Fruit fly (Drosophila melanogaster) whole organism, prepupa: Measurements from ENCODE around the gene CG33107.

Experiments
- CG10631 ChIP-seq: fragments of 200-800 bp; sonication (Bioruptor generic); optimal IDR thresholded peaks from 2 replicates; lab custom pipeline; 2016; ENCODE audit warnings: missing biosample characterization, missing genetic modification characterization
- CG10669 ChIP-seq: fragments of 200-800 bp; sonication (Bioruptor generic); optimal IDR thresholded peaks from 3 replicates; lab custom pipeline; 2018; ENCODE audit warnings: missing biosample characterization, mild to moderate bottlenecking, missing genetic modification characterization, moderate library complexity
- CG11294 ChIP-seq: fragments of 200-800 bp; sonication (Bioruptor generic); IDR thresholded peaks from 2 replicates; pipeline ENCODE4 v1.3.6; 2022; ENCODE audit warnings: missing biosample characterization, missing genetic modification characterization
- CG11762 ChIP-seq: fragments of 200-800 bp; sonication (Bioruptor generic); optimal IDR thresholded peaks from 3 replicates; lab custom pipeline; 2016; ENCODE audit warnings: missing biosample characterization, missing genetic modification characterization; ENCODE audit not compliant: insufficient read depth
- CG11902 ChIP-seq: fragments of 200-800 bp; sonication (Bioruptor generic); optimal IDR thresholded peaks from 3 replicates; lab custom pipeline; 2016; ENCODE audit warnings: missing biosample characterization, missing genetic modification characterization
- CG15336 ChIP-seq: fragments of 200-800 bp; sonication (Bioruptor generic); IDR thresholded peaks from 2 replicates; pipeline ENCODE4 v1.3.6; 2022; ENCODE audit warnings: missing biosample characterization, missing genetic modification characterization
- CG1621 ChIP-seq: fragments of 200-800 bp; sonication (Bioruptor generic); optimal IDR thresholded peaks from 3 replicates; lab custom pipeline; 2018; ENCODE audit warnings: missing biosample characterization, mild to moderate bottlenecking, missing genetic modification characterization
- CG16779 ChIP-seq: fragments of 200-800 bp; sonication (Bioruptor generic); optimal IDR thresholded peaks from 3 replicates; lab custom pipeline; 2017; ENCODE audit warnings: missing biosample characterization, mild to moderate bottlenecking, missing genetic modification characterization
- CG3032 ChIP-seq: fragments of 200-800 bp; optimal IDR thresholded peaks from 2 replicates; lab custom pipeline; 2019; ENCODE audit warnings: missing biosample characterization, mild to moderate bottlenecking, missing genetic modification characterization, moderate library complexity
- CG31627 ChIP-seq: fragments of 200-800 bp; sonication (Bioruptor generic); optimal IDR thresholded peaks from 3 replicates; lab custom pipeline; 2016; ENCODE audit warnings: missing biosample characterization, missing genetic modification characterization
- CG32006 ChIP-seq: fragments of 200-800 bp; sonication (Bioruptor generic); optimal IDR thresholded peaks from 3 replicates; lab custom pipeline; 2017; ENCODE audit warnings: missing biosample characterization, mild to moderate bottlenecking, missing genetic modification characterization
- CG34406 ChIP-seq: fragments of 200-800 bp; sonication (Bioruptor generic); optimal IDR thresholded peaks from 3 replicates; lab custom pipeline; 2016; ENCODE audit warnings: missing biosample characterization, missing genetic modification characterization
- CG3919 ChIP-seq: fragments of 200-800 bp; sonication (Bioruptor generic); optimal IDR thresholded peaks from 3 replicates; lab custom pipeline; 2016; ENCODE audit warnings: missing biosample characterization, missing genetic modification characterization
- CG4318 ChIP-seq: fragments of 200-800 bp; sonication (Bioruptor generic); optimal IDR thresholded peaks from 3 replicates; lab custom pipeline; 2017; ENCODE audit warnings: missing biosample characterization, mild to moderate bottlenecking, missing genetic modification characterization
- CG6276 ChIP-seq: fragments of 200-800 bp; sonication (Bioruptor generic); optimal IDR thresholded peaks from 2 replicates; lab custom pipeline; 2017; ENCODE audit warnings: missing biosample characterization, mild to moderate bottlenecking, missing genetic modification characterization
- CG6792 ChIP-seq: fragments of 200-800 bp; sonication (Bioruptor generic); optimal IDR thresholded peaks from 3 replicates; lab custom pipeline; 2016; ENCODE audit warnings: missing biosample characterization, missing genetic modification characterization
- CG6808 ChIP-seq: fragments of 200-800 bp; sonication (Bioruptor generic); optimal IDR thresholded peaks from 3 replicates; lab custom pipeline; 2017; ENCODE audit warnings: missing biosample characterization, missing genetic modification characterization, mild to moderate bottlenecking, moderate library complexity, missing genetic modification reagents
- CG6854 ChIP-seq: fragments of 200-800 bp; sonication (Bioruptor generic); optimal IDR thresholded peaks from 2 replicates; lab custom pipeline; 2017; ENCODE audit warnings: missing biosample characterization, mild to moderate bottlenecking, missing genetic modification characterization
- CG8319 ChIP-seq: fragments of 200-800 bp; sonication (Bioruptor generic); optimal IDR thresholded peaks from 3 replicates; lab custom pipeline; 2016; ENCODE audit warnings: missing biosample characterization, missing genetic modification characterization
- CG8632 ChIP-seq: fragments of 200-800 bp; sonication (Bioruptor generic); optimal IDR thresholded peaks from 3 replicates; lab custom pipeline; 2016; ENCODE audit warnings: missing biosample characterization, missing genetic modification characterization
- CG9139 ChIP-seq: fragments of 200-800 bp; sonication (Bioruptor generic); optimal IDR thresholded peaks from 3 replicates; lab custom pipeline; 2017; ENCODE audit warnings: missing biosample characterization, mild to moderate bottlenecking, missing genetic modification characterization
- Eip75B ChIP-seq: fragments of 200-800 bp; sonication (Bioruptor generic); optimal IDR thresholded peaks from 3 replicates; lab custom pipeline; 2016; ENCODE audit warnings: missing biosample characterization, missing genetic modification characterization
- Eip78C ChIP-seq: fragments of 200-800 bp; sonication (Bioruptor generic); peaks from one replicate; lab custom pipeline; 2016; ENCODE audit warnings: missing biosample characterization, missing genetic modification characterization
- Ets21C ChIP-seq: fragments of 200-800 bp; sonication (Bioruptor generic); optimal IDR thresholded peaks from 3 replicates; lab custom pipeline; 2016; ENCODE audit warnings: missing biosample characterization, missing genetic modification characterization
- Gug ChIP-seq: fragments of 200-800 bp; sonication (Bioruptor generic); IDR thresholded peaks from 2 replicates; pipeline ENCODE4 v1.3.6; 2022; ENCODE audit warnings: missing biosample characterization, missing genetic modification characterization
- Hr4 ChIP-seq: fragments of 200-800 bp; sonication (Bioruptor generic); optimal IDR thresholded peaks from 3 replicates; lab custom pipeline; 2016; ENCODE audit warnings: missing biosample characterization, missing genetic modification characterization
- Lpt ChIP-seq: fragments of 200-800 bp; sonication (Bioruptor generic); optimal IDR thresholded peaks from 3 replicates; lab custom pipeline; 2016; ENCODE audit warnings: missing biosample characterization, missing genetic modification characterization
- Met ChIP-seq: fragments of 200-800 bp; sonication (Bioruptor generic); optimal IDR thresholded peaks from 3 replicates; lab custom pipeline; 2016; ENCODE audit warnings: missing biosample characterization, missing genetic modification characterization
- OdsH ChIP-seq: fragments of 200-800 bp; sonication (Bioruptor generic); optimal IDR thresholded peaks from 3 replicates; lab custom pipeline; 2016; ENCODE audit warnings: missing biosample characterization, missing genetic modification characterization
- Smox ChIP-seq: fragments of 200-800 bp; sonication (Bioruptor generic); optimal IDR thresholded peaks from 3 replicates; lab custom pipeline; 2016; ENCODE audit warnings: missing biosample characterization, missing genetic modification characterization
- Sox102F ChIP-seq: fragments of 200-800 bp; sonication (Bioruptor generic); optimal IDR thresholded peaks from 2 replicates; lab custom pipeline; 2016; ENCODE audit warnings: missing biosample characterization, mild to moderate bottlenecking, missing genetic modification characterization
- Sox14 ChIP-seq: fragments of 200-800 bp; sonication (Bioruptor generic); optimal IDR thresholded peaks from 3 replicates; lab custom pipeline; 2016; ENCODE audit warnings: missing biosample characterization, missing genetic modification characterization
- Sox15 ChIP-seq: fragments of 200-800 bp; sonication (Bioruptor generic); optimal IDR thresholded peaks from 3 replicates; lab custom pipeline; 2016; ENCODE audit warnings: missing biosample characterization, missing genetic modification characterization
- achi ChIP-seq: fragments of 200-800 bp; sonication (Bioruptor generic); optimal IDR thresholded peaks from 3 replicates; lab custom pipeline; 2016; ENCODE audit warnings: missing biosample characterization, missing genetic modification characterization
- acj6 ChIP-seq: fragments of 200-800 bp; sonication (Bioruptor generic); optimal IDR thresholded peaks from 3 replicates; lab custom pipeline; 2016; ENCODE audit warnings: missing biosample characterization, missing genetic modification characterization
- dsx ChIP-seq: fragments of 200-800 bp; optimal IDR thresholded peaks from 3 replicates; lab custom pipeline; 2019; ENCODE audit warnings: missing biosample characterization, mild to moderate bottlenecking, missing genetic modification characterization, moderate library complexity; ENCODE audit not compliant: poor library complexity, severe bottlenecking
- eg ChIP-seq: fragments of 200-800 bp; sonication (Bioruptor generic); IDR thresholded peaks from 3 replicates; pipeline ENCODE4 v1.3.6; 2022; ENCODE audit warnings: missing biosample characterization, missing genetic modification characterization
- esn ChIP-seq: fragments of 200-800 bp; sonication (Bioruptor generic); optimal IDR thresholded peaks from 2 replicates; lab custom pipeline; 2016; ENCODE audit warnings: missing biosample characterization, mild to moderate bottlenecking, missing genetic modification characterization, moderate library complexity
- fd59A ChIP-seq: fragments of 200-800 bp; sonication (Bioruptor generic); optimal IDR thresholded peaks from 2 replicates; lab custom pipeline; 2017; ENCODE audit warnings: missing biosample characterization, mild to moderate bottlenecking, missing genetic modification characterization, missing genetic modification reagents
- fd85E ChIP-seq: fragments of 200-800 bp; sonication (Bioruptor generic); optimal IDR thresholded peaks from 3 replicates; lab custom pipeline; 2016; ENCODE audit warnings: missing biosample characterization, missing genetic modification characterization
- fkh ChIP-seq: fragments of 200-800 bp; sonication (Bioruptor generic); optimal IDR thresholded peaks from 3 replicates; lab custom pipeline; 2017; ENCODE audit warnings: missing biosample characterization, mild to moderate bottlenecking, missing genetic modification characterization, moderate library complexity
- lz ChIP-seq: fragments of 200-800 bp; sonication (Bioruptor generic); optimal IDR thresholded peaks from 3 replicates; lab custom pipeline; 2016; ENCODE audit warnings: missing biosample characterization, missing genetic modification characterization
- pdm3 ChIP-seq: fragments of 200-800 bp; sonication (Bioruptor generic); optimal IDR thresholded peaks from 3 replicates; lab custom pipeline; 2016; ENCODE audit warnings: missing biosample characterization, missing genetic modification characterization
- spab ChIP-seq: fragments of 200-800 bp; sonication (Bioruptor generic); optimal IDR thresholded peaks from 2 replicates; lab custom pipeline; 2017; ENCODE audit warnings: missing biosample characterization, mild to moderate bottlenecking, missing genetic modification characterization, missing genetic modification reagents
- ss ChIP-seq, 2 experiments: fragments of 200-800 bp; sonication (Bioruptor generic); optimal IDR thresholded peaks; 2 replicates in 1 of 2; 3 replicates in 1 of 2; lab custom pipeline; 2017 to 2018; ENCODE audit warnings: mild to moderate bottlenecking in 2 of 2, missing biosample characterization in 2 of 2, missing genetic modification characterization in 2 of 2, moderate library complexity in 1 of 2
- svp ChIP-seq: fragments of 200-800 bp; sonication (Bioruptor generic); peaks from one replicate; lab custom pipeline; 2016; ENCODE audit warnings: missing biosample characterization, missing genetic modification characterization
- topi ChIP-seq: fragments of 200-800 bp; sonication (Bioruptor generic); optimal IDR thresholded peaks from 3 replicates; lab custom pipeline; 2016; ENCODE audit warnings: missing biosample characterization, missing genetic modification characterization

CG33107 gene

DNA sequence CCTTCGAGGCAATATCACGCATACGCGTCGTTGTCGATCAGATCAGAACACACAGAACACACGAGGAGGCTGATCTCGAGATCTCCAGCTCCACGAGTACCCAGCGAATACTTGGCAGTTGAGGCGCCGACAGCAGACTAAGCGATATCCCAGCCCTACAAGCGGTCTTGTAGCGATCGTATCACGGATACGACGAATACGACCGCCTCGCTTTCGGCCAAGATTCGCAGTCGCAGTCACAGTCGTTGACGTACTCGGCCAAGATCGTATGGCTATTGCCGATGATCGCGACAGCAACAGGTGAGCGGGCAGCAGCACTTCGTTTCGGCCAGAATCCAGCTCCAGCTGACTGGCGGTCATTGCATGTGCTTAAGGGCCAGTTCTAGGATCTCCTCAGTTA lies 44.8 kb downstream of the CG33107 start, which contains the start of gene CG5326 (continued):
- TF ChIP-seq CG8632 (GFP tag; lab: Kevin White, UChicago) (no peak), CG16779 (tag; lab: Kevin White, UChicago) (no peak), Hr4 (GFP tag; lab: Kevin White, UChicago) (no peak), CG8319 (GFP tag; lab: Kevin White, UChicago) (no peak), Sox15 (no peak), lz (GFP tag; lab: Kevin White, UChicago) (no peak), CG6854 (peak; percentile 12), fkh (GFP tag; lab: Kevin White, UChicago) (no peak), fd59A (GFP tag; lab: Kevin White, UChicago) (no peak), dsx (GFP tag; lab: Kevin White, UChicago) (peak; percentile 56), Smox (GFP tag; lab: Kevin White, UChicago) (no peak), Lpt (GFP tag; lab: Kevin White, UChicago) (no peak), Eip78C (GFP tag; lab: Kevin White, UChicago) (peak; percentile 24), CG10669 (GFP tag; lab: Kevin White, UChicago) (no peak), CG11902 (GFP tag; lab: Kevin White, UChicago) (no peak), CG1621 (tag; lab: Kevin White, UChicago) (peak; percentile 58), CG15336 (GFP tag; lab: Robert Waterston, UW) (no peak), CG9139 (peak; percentile 46), CG32006 (GFP tag; lab: Kevin White, UChicago) (no peak), OdsH (no peak), CG4318 (GFP tag; lab: Kevin White, UChicago) (no peak), CG31627 (GFP tag; lab: Kevin White, UChicago) (no peak)

dm6 chr3R:22538877-22539276 lies 45.6 kb downstream of the CG33107 start:
- TF ChIP-seq Eip78C (GFP tag; lab: Kevin White, UChicago) (peak; percentile 82), Hr4 (GFP tag; lab: Kevin White, UChicago) (no peak), topi (GFP tag; lab: Kevin White, UChicago) (peak; percentile 41), CG15336 (GFP tag; lab: Robert Waterston, UW) (no peak), acj6 (peak; percentile 32), CG6854 (no peak), esn (GFP tag; lab: Kevin White, UChicago) (peak; percentile 43), fd59A (GFP tag; lab: Kevin White, UChicago) (no peak), Sox14 (GFP tag; lab: Kevin White, UChicago) (peak; percentile 6), CG6808 (GFP tag; lab: Kevin White, UChicago) (peak; percentile 16), fkh (GFP tag; lab: Kevin White, UChicago) (no peak), CG32006 (GFP tag; lab: Kevin White, UChicago) (no peak), CG3919 (GFP tag; lab: Kevin White, UChicago) (peak; percentile 18), eg (GFP tag; lab: Robert Waterston, UW) (no peak), Smox (GFP tag; lab: Kevin White, UChicago) (no peak), CG10669 (GFP tag; lab: Kevin White, UChicago) (peak; percentile 28), Met (GFP tag; lab: Kevin White, UChicago) (peak; percentile 21), CG4318 (GFP tag; lab: Kevin White, UChicago) (no peak), dsx (GFP tag; lab: Kevin White, UChicago) (no peak), svp (GFP tag; lab: Kevin White, UChicago) (peak; percentile 46), CG3032 (tag; lab: Kevin White, UChicago) (peak; percentile 40), CG6792 (GFP tag; lab: Kevin White, UChicago) (peak; percentile 38), CG11902 (GFP tag; lab: Kevin White, UChicago) (peak; percentile 25), Ets21C (GFP tag; lab: Kevin White, UChicago) (no peak), CG11294 (GFP tag; lab: Robert Waterston, UW) (no peak), Eip75B (peak; percentile 43), achi (GFP tag; lab: Kevin White, UChicago) (peak; percentile 25), CG34406 (GFP tag; lab: Kevin White, UChicago) (peak; percentile 58), CG11762 (GFP tag; lab: Kevin White, UChicago) (peak; percentile 27), CG10631 (GFP tag; lab: Kevin White, UChicago) (no peak), CG8319 (GFP tag; lab: Kevin White, UChicago) (peak; percentile 36), OdsH (peak; percentile 52), pdm3 (peak; percentile 35), ss (GFP tag; optimal IDR thresholded peaks at IDR 0.05; lab: Kevin White, UChicago) (no peak), Gug (GFP tag; lab: Robert Waterston, UW) (no peak), spab (GFP tag; lab: Kevin White, UChicago) (no peak), lz (GFP tag; lab: Kevin White, UChicago) (peak; percentile 28), CG6276 (GFP tag; lab: Kevin White, UChicago) (no peak), CG16779 (tag; lab: Kevin White, UChicago) (no peak), fd85E (no peak), Lpt (GFP tag; lab: Kevin White, UChicago) (no peak), Sox102F (GFP tag; lab: Kevin White, UChicago) (no peak)
